Fruit fly (Drosophila melanogaster): Measurements from ENCODE around the gene CG31751.

CG31751 gene

DNA sequence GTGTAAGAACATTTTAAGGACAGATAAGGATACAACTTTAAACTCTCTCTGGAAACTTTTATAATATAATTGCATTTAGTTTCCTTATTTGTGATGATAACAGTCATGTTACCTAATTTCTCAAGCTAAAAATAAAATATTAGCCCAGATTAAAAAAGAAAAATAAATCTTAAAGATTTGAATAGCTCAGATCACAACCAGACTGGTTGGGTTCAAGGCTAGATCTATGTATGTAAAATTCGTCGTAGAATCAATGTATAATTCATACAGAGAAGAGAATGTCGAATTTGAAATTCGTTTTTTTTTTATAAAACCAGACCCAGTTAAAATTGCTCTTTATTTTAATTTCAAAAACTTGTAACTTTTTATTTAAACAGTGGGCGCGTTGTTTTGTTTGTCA is 37.1 kb downstream of the CG31751 start (continued):
- no peak for TF ChIP-seq caup (GFP tag; optimal IDR thresholded peaks at IDR 0.05; ENCODE audit: severe bottlenecking)
- no peak for TF ChIP-seq da (GFP tag; optimal IDR thresholded peaks at IDR 0.05)
- no peak for TF ChIP-seq CkIIα-i1 (GFP tag; IDR thresholded peaks at IDR 0.05)
- no peak for TF ChIP-seq CG18764 (GFP tag; optimal IDR thresholded peaks at IDR 0.05)
- TF ChIP-seq Dp (GFP tag; optimal IDR thresholded peaks at IDR 0.05): peak; percentile 75
- TF ChIP-seq Fer3 (tag; optimal IDR thresholded peaks at IDR 0.05): no peak
- no peak for TF ChIP-seq eyg (GFP tag; optimal IDR thresholded peaks at IDR 0.05)
- TF ChIP-seq bcd (GFP tag; optimal IDR thresholded peaks at IDR 0.05): no peak

DNA sequence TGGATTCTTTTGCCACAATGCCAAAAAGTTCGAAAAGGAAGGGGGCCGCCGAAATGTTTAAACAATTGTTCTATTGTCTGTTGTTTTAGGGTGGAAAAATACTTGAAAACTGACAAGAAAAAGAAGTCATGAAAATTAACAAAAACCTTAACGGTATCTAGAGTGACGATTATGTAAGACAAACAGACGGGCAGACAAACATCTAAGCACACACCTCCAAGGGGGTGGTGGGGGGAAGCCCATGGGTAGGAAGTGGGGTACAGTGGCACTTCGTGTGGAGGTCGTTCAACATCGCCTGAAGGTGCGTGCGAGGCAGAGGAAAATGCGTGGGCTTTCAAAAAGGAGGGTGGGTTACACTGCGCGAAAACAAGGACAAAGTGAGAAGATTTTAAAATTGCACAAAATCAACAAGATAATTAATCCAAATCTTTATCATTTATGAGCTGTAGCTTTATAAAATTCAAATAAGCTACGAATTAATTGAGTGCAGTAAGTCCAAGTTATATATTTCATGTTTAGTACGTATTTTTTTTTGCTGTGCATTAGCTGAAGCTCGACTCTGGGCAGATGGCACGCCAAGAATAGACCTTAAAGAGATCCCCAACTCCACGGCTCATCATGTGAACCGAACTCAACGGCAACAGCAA is 40.5 kb downstream of the CG31751 start:
- TF ChIP-seq sima (GFP tag; optimal IDR thresholded peaks at IDR 0.05) (no peak), CG6689 (GFP tag; IDR thresholded peaks at IDR 0.05) (0 out of 2 replicates have a peak, but pooled peaks have one; percentile 24), Chrac-16 (GFP tag; optimal IDR thresholded peaks at IDR 0.05) (no peak), nmo (GFP tag; optimal IDR thresholded peaks at IDR 0.05) (no peak), CG10654 (GFP tag; optimal IDR thresholded peaks at IDR 0.05) (no peak), grn (GFP tag; optimal IDR thresholded peaks at IDR 0.05) (peak; percentile 45), CG8089 (GFP tag; optimal IDR thresholded peaks at IDR 0.05) (no peak), fu2 (GFP tag; optimal IDR thresholded peaks at IDR 0.05) (no peak), sens (GFP tag) (peak; percentile 54), repo (GFP tag; optimal IDR thresholded peaks at IDR 0.05) (no peak), CG12219 (GFP tag; optimal IDR thresholded peaks at IDR 0.05) (peak; percentile 24), sqz (GFP tag; optimal IDR thresholded peaks at IDR 0.05) (no peak), CG11695 (GFP tag; IDR thresholded peaks at IDR 0.05) (0 out of 3 replicates have a peak, but pooled peaks have one; percentile 31), ssp (GFP tag; IDR thresholded peaks at IDR 0.05) (no peak), CG17186 (GFP tag; optimal IDR thresholded peaks at IDR 0.05) (no peak), Hmr (GFP tag; optimal IDR thresholded peaks at IDR 0.05) (peak; percentile 9), Side (GFP tag; optimal IDR thresholded peaks at IDR 0.05) (no peak), caup (GFP tag; optimal IDR thresholded peaks at IDR 0.05; ENCODE audit: severe bottlenecking) (peak; percentile 18), Neu2 (GFP tag; optimal IDR thresholded peaks at IDR 0.05; ENCODE audit: borderline replicate concordance) (no peak), tap (tag; optimal IDR thresholded peaks at IDR 0.05) (no peak), CG4424 (GFP tag; optimal IDR thresholded peaks at IDR 0.05) (no peak), Deaf1 (tag; optimal IDR thresholded peaks at IDR 0.05) (peak; percentile 43), CG11456 (GFP tag; IDR thresholded peaks at IDR 0.05) (peak; percentile 34; the same call in 1 of the 3 replicates), CG11085 (GFP tag; IDR thresholded peaks at IDR 0.05) (no peak), CG10321 (GFP tag; IDR thresholded peaks at IDR 0.05) (0 out of 2 replicates have a peak, but pooled peaks have one; percentile 8), Dad (GFP tag; optimal IDR thresholded peaks at IDR 0.05) (no peak), vvl (GFP tag; IDR thresholded peaks at IDR 0.05) (peak; percentile 21; the same call in 1 of the 2 replicates), bowl (GFP tag; IDR thresholded peaks at IDR 0.05) (no peak), CG14050 (GFP tag; IDR thresholded peaks at IDR 0.05) (no peak), CG1832 (GFP tag; optimal IDR thresholded peaks at IDR 0.05) (no peak), insv (GFP tag; optimal IDR thresholded peaks at IDR 0.05) (no peak), CG3163 (GFP tag; optimal IDR thresholded peaks at IDR 0.05) (no peak), CG4820 (GFP tag; optimal IDR thresholded peaks at IDR 0.05) (no peak), Bteb2 (GFP tag; optimal IDR thresholded peaks at IDR 0.05) (no peak), CG15073 (GFP tag; optimal IDR thresholded peaks at IDR 0.05) (no peak), Adf1 (GFP tag; IDR thresholded peaks at IDR 0.05) (no peak), phol (tag; optimal IDR thresholded peaks at IDR 0.05) (no peak), bsh (GFP tag; optimal IDR thresholded peaks at IDR 0.05) (peak in 1 of 2 experiments; percentile 0), CG30403 (GFP tag; optimal IDR thresholded peaks at IDR 0.05) (peak; percentile 11), pan (optimal IDR thresholded peaks at IDR 0.05) (no peak), pan (GFP tag; optimal IDR thresholded peaks at IDR 0.05 in 1 of 2, IDR thresholded peaks at IDR 0.05 in 1 of 2) (peak in 1 of 2 experiments; percentile 30), CoRest (tag; optimal IDR thresholded peaks at IDR 0.05) (no peak), sob (GFP tag; IDR thresholded peaks at IDR 0.05) (0 out of 2 replicates have a peak, but pooled peaks have one; percentile 25)

All from whole organism, embryonic.